Worm (Caenorhabditis elegans) whole organism, late embryonic: ENCODE results near the gene mdt-17.
"Not testable (repeated sequence)": the region's sequence is repeated elsewhere in the genome, so short reads cannot be mapped to it uniquely, and the experiment has no call there.

ENCODE experiments used
- C08G9.2 ChIP-seq: sonication (generic microtip); optimal IDR thresholded peaks from 2 replicates; lab custom pipeline; 2016; ENCODE audit warnings: mild to moderate bottlenecking, missing genetic modification characterization, moderate library complexity, missing compliant biosample characterization
- T23F11.4 ChIP-seq: fragments of 200-800 bp; sonication (Bioruptor generic); optimal IDR thresholded peaks from 2 replicates; lab custom pipeline; 2018; ENCODE audit warnings: mild to moderate bottlenecking, missing genetic modification characterization, missing compliant biosample characterization
- ceh-14 ChIP-seq: sonication (generic microtip); optimal IDR thresholded peaks from 2 replicates; lab custom pipeline; 2016; ENCODE audit warnings: missing genotype, missing genetic modification characterization, missing compliant biosample characterization
- ceh-31 ChIP-seq: sonication (generic microtip); optimal IDR thresholded peaks from 2 replicates; lab custom pipeline; 2016; ENCODE audit warnings: missing genetic modification characterization, missing compliant biosample characterization
- che-1 ChIP-seq: sonication (generic microtip); optimal IDR thresholded peaks from 2 replicates; lab custom pipeline; 2016; ENCODE audit warnings: mild to moderate bottlenecking, missing genetic modification characterization, missing compliant biosample characterization
- fkh-10 ChIP-seq: fragments of 150-350 bp; optimal IDR thresholded peaks from 2 replicates; lab custom pipeline; 2014; ENCODE audit warnings: missing biosample characterization, missing genetic modification reagents, missing genetic modification characterization
- hlh-30 ChIP-seq: sonication (generic microtip); optimal IDR thresholded peaks from 2 replicates; lab custom pipeline; 2017; ENCODE audit warnings: antibody characterized with exemption, missing genetic modification characterization, missing compliant biosample characterization; ENCODE audit not compliant: insufficient read depth
- pat-9 ChIP-seq: fragments of 200-800 bp; sonication (Bioruptor generic); optimal IDR thresholded peaks from 2 replicates; lab custom pipeline; 2018; ENCODE audit warnings: mild to moderate bottlenecking, missing genetic modification characterization, moderate library complexity, missing compliant biosample characterization
- pax-1 ChIP-seq: fragments of 150-350 bp; optimal IDR thresholded peaks from 2 replicates; lab custom pipeline; 2014; ENCODE audit warnings: missing biosample characterization, missing genetic modification characterization
- pha-4 ChIP-seq: fragments of 150-350 bp; optimal IDR thresholded peaks from 2 replicates; lab custom pipeline; 2018; ENCODE audit warnings: missing biosample characterization, missing genetic modification reagents, missing genetic modification characterization
- pqm-1 ChIP-seq: sonication (generic microtip); optimal IDR thresholded peaks from 2 replicates; lab custom pipeline; 2016; ENCODE audit warnings: missing genetic modification characterization, missing compliant biosample characterization
- unc-86 ChIP-seq: sonication (generic microtip); optimal IDR thresholded peaks from 2 replicates; lab custom pipeline; 2016; ENCODE audit warnings: missing genetic modification characterization, missing compliant biosample characterization

DNA sequence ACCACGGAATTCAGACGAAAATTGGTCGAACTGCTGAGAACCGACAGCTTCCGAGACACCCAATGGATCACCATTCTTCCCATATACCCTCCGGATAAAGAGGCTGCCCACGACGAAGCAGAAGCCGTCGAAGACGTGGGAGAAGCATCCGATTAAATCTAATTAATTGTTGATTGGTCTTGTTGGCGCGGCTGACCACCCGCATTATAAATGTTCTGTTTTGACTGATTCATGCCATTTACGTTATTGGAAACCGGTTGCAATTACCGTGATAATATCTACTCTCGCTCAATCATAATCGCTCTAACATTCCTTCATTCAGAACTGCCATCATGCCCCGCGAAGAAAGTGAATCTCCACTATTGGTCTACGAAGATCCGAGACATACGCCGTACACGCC is 36.2 kb upstream of the mdt-17 start, which contains the start of gene ZC15.3:
- not testable (repeated sequence) for TF ChIP-seq pha-4 (tag; lab: Kevin White, UChicago); pat-9 (tag; lab: Kevin White, UChicago); C08G9.2; fkh-10 (GFP tag; lab: Kevin White, UChicago); pqm-1 (tag; lab: Kevin White, UChicago); hlh-30 (tag; lab: Kevin White, UChicago); ceh-14 (tag; lab: Kevin White, UChicago); ceh-31; che-1; T23F11.4 (GFP tag; lab: Kevin White, UChicago); pax-1 (tag; lab: Kevin White, UChicago); unc-86 (tag; lab: Kevin White, UChicago)
